Worm (Caenorhabditis elegans): Measurements from ENCODE around the gene R05H5.7.

ce11 chrII:10172436-10172973 is 19.8 kb upstream of the R05H5.7 start, which contains the start of gene wbp-11:
- TF ChIP-seq mep-1 (tag; optimal IDR thresholded peaks at IDR 0.05) (no peak), nhr-6 (tag; optimal IDR thresholded peaks at IDR 0.05) (no peak), skn-1 (tag; optimal IDR thresholded peaks at IDR 0.05) (no peak), unc-62 (GFP tag; optimal IDR thresholded peaks at IDR 0.05 in 1 of 2) (no peak), unc-62 (tag; optimal IDR thresholded peaks at IDR 0.05) (no peak), dve-1 (tag; optimal IDR thresholded peaks at IDR 0.05; ENCODE audit: insufficient read depth) (peak; percentile 5), R02D3.7 (tag; optimal IDR thresholded peaks at IDR 0.05) (no peak), fos-1 (tag; optimal IDR thresholded peaks at IDR 0.05) (no peak), fkh-10 (GFP tag; optimal IDR thresholded peaks at IDR 0.05) (no peak), Y75B8A.6 (GFP tag; IDR thresholded peaks at IDR 0.05) (no peak), nhr-237 (tag; optimal IDR thresholded peaks at IDR 0.05) (no peak), unc-130 (GFP tag; optimal IDR thresholded peaks at IDR 0.05) (no peak), ztf-11 (tag; optimal IDR thresholded peaks at IDR 0.05) (no peak), nhr-28 (tag; optimal IDR thresholded peaks at IDR 0.05) (no peak)

Measured in whole organism, L4 larva.